Worm (Caenorhabditis elegans): ENCODE data around the gene K02D10.3.
A peak's percentile ranks its signal among the peaks of the same experiment; 100 is the strongest.

Gene K02D10.3

ce11 chrIII:8805815-8806214 is 34.1 kb upstream of the K02D10.3 start:
- TF ChIP-seq madf-5 (GFP tag; IDR thresholded peaks at IDR 0.05), result 0 out of 4 replicates have a peak, but pooled peaks of 1 of the 2 experiments have one; percentile 20
- no peak for TF ChIP-seq ztf-11 (tag; optimal IDR thresholded peaks at IDR 0.05)
- TF ChIP-seq ctbp-1 (GFP tag; IDR thresholded peaks at IDR 0.05), result no peak
- no peak for TF ChIP-seq Y5F2A.4 (GFP tag; optimal IDR thresholded peaks at IDR 0.05)
- TF ChIP-seq aha-1 (tag), result peak; percentile 54
- no peak for TF ChIP-seq mdl-1 (tag; optimal IDR thresholded peaks at IDR 0.05)
- no peak for TF ChIP-seq arid-1 (GFP tag; conservative IDR thresholded peaks at IDR 0.05)
- TF ChIP-seq dmd-8 (GFP tag; IDR thresholded peaks at IDR 0.05), result no peak
- no peak for TF ChIP-seq cey-2 (tag; optimal IDR thresholded peaks at IDR 0.05; ENCODE audit: borderline replicate concordance, insufficient read depth)
- no peak for TF ChIP-seq lin-38 (GFP tag; IDR thresholded peaks at IDR 0.05)
- no peak for TF ChIP-seq nhr-42 (GFP tag; IDR thresholded peaks at IDR 0.05)
- no peak for TF ChIP-seq jun-1 (tag; optimal IDR thresholded peaks at IDR 0.05)
- no peak for TF ChIP-seq lin-1 (GFP tag; IDR thresholded peaks at IDR 0.05)
- TF ChIP-seq tag-97 (GFP tag; IDR thresholded peaks at IDR 0.05), result no peak
- no peak for TF ChIP-seq lir-3 (tag; optimal IDR thresholded peaks at IDR 0.05)
- TF ChIP-seq Y48G9A.11 (GFP tag; IDR thresholded peaks at IDR 0.05), result no peak
- no peak for TF ChIP-seq sdz-12 (GFP tag; optimal IDR thresholded peaks at IDR 0.05)
- TF ChIP-seq spr-1 (tag; optimal IDR thresholded peaks at IDR 0.05), result no peak
- TF ChIP-seq nhr-111 (GFP tag; optimal IDR thresholded peaks at IDR 0.05), result no peak
- no peak for TF ChIP-seq daf-8 (GFP tag; IDR thresholded peaks at IDR 0.05)
- no peak for TF ChIP-seq nhr-6 (tag; optimal IDR thresholded peaks at IDR 0.05)
- TF ChIP-seq set-16 (GFP tag; IDR thresholded peaks at IDR 0.05), result no peak
- 0 out of 2 replicates have a peak, but pooled peaks have one; percentile 47 for TF ChIP-seq lim-7 (GFP tag; IDR thresholded peaks at IDR 0.05)
- TF ChIP-seq egl-43 (GFP tag; IDR thresholded peaks at IDR 0.05), result no peak
- no peak for TF ChIP-seq dpl-1 (GFP tag; optimal IDR thresholded peaks at IDR 0.05)
- TF ChIP-seq hlh-30 (tag; optimal IDR thresholded peaks at IDR 0.05; ENCODE audit: insufficient read depth), result no peak
- TF ChIP-seq aly-2 (tag; optimal IDR thresholded peaks at IDR 0.05), result peak; percentile 33
- no peak for TF ChIP-seq zip-2 (tag; optimal IDR thresholded peaks at IDR 0.05)
- no peak for TF ChIP-seq hmg-1.1 (GFP tag; IDR thresholded peaks at IDR 0.05)

ce11 chrIII:8801864-8802818 is 30.4 kb upstream of the K02D10.3 start:
- TF ChIP-seq snpc-4 (tag; optimal IDR thresholded peaks at IDR 0.05) (peak; percentile 7), lin-38 (GFP tag; IDR thresholded peaks at IDR 0.05) (peak; percentile 68), hmg-1.1 (GFP tag; IDR thresholded peaks at IDR 0.05) (peak; percentile 92), nhr-6 (tag; optimal IDR thresholded peaks at IDR 0.05) (peak; percentile 98), ceh-20 (GFP tag; IDR thresholded peaks at IDR 0.05) (peak; percentile 73), dve-1 (tag; optimal IDR thresholded peaks at IDR 0.05; ENCODE audit: insufficient read depth) (peak; percentile 98), fos-1 (tag; optimal IDR thresholded peaks at IDR 0.05) (peak; percentile 87), ceh-44 (GFP tag; IDR thresholded peaks at IDR 0.05) (peak; percentile 55; the same call in 1 of the 2 replicates), egl-43 (GFP tag; IDR thresholded peaks at IDR 0.05) (peak; percentile 81), lsy-2 (tag; optimal IDR thresholded peaks at IDR 0.05) (peak; percentile 92 to 94), nhr-237 (tag; optimal IDR thresholded peaks at IDR 0.05) (peak; percentile 26), cey-2 (tag; optimal IDR thresholded peaks at IDR 0.05; ENCODE audit: borderline replicate concordance, insufficient read depth) (peak; percentile 88), F10B5.3 (tag; optimal IDR thresholded peaks at IDR 0.05) (peak; percentile 69), ZK337.2 (GFP tag; IDR thresholded peaks at IDR 0.05) (peak; percentile 12; the same call in 1 of the 2 replicates), ceh-28 (tag; optimal IDR thresholded peaks at IDR 0.05) (peak; percentile 68), zfp-2 (tag; optimal IDR thresholded peaks at IDR 0.05) (no peak), Y48G9A.11 (GFP tag; IDR thresholded peaks at IDR 0.05) (no peak), ztf-11 (tag; optimal IDR thresholded peaks at IDR 0.05) (no peak), zip-2 (tag; optimal IDR thresholded peaks at IDR 0.05) (no peak), gei-8 (GFP tag; optimal IDR thresholded peaks at IDR 0.05) (peak; percentile 94), mdl-1 (tag; optimal IDR thresholded peaks at IDR 0.05) (peak; percentile 94 to 98), ceh-82 (tag; optimal IDR thresholded peaks at IDR 0.05) (no peak), T20F7.1 (GFP tag; optimal IDR thresholded peaks at IDR 0.05) (peak; percentile 87), nhr-11 (tag; optimal IDR thresholded peaks at IDR 0.05) (peak; percentile 96), zip-11 (GFP tag; IDR thresholded peaks at IDR 0.05) (no peak), nhr-42 (GFP tag; IDR thresholded peaks at IDR 0.05) (peak; percentile 59; the same call in 1 of the 2 replicates), madf-5 (GFP tag; IDR thresholded peaks at IDR 0.05) (0 out of 4 replicates have a peak, but pooled peaks of 1 of the 2 experiments have one; percentile 5), mep-1 (tag; optimal IDR thresholded peaks at IDR 0.05) (peak; percentile 97), zfp-3 (GFP tag; conservative IDR thresholded peaks at IDR 0.05) (peak; percentile 59; the same call in 1 of the 2 replicates)

Measured in whole organism, L4 larva.